Worm (Caenorhabditis elegans) whole organism, early embryonic: Measurements from ENCODE around the gene gcy-25.

ENCODE experiments used
- B0310.2 ChIP-seq: sonication (generic microtip); optimal IDR thresholded peaks from 2 replicates; lab custom pipeline; 2016; ENCODE audit warnings: mild to moderate bottlenecking, missing genetic modification characterization, missing compliant biosample characterization
- F13C5.2 ChIP-seq: sonication (generic microtip); optimal IDR thresholded peaks from 2 replicates; lab custom pipeline; 2017; ENCODE audit warnings: mild to moderate bottlenecking, missing genetic modification characterization, inconsistent platforms, missing compliant biosample characterization
- aly-1 ChIP-seq: sonication (generic microtip); optimal IDR thresholded peaks from 2 replicates; lab custom pipeline; 2016; ENCODE audit warnings: missing genetic modification characterization, missing compliant biosample characterization
- ama-1 ChIP-seq: fragments of 150-350 bp; optimal IDR thresholded peaks from 2 replicates; lab custom pipeline; 2014
- flt-1 ChIP-seq: fragments of 200-800 bp; sonication (Bioruptor generic); IDR thresholded peaks from 2 replicates; pipeline ENCODE4 v1.3.6; 2022; ENCODE audit warnings: missing genetic modification characterization, missing compliant biosample characterization
- hnd-1 ChIP-seq: sonication (generic microtip); optimal IDR thresholded peaks from 2 replicates; lab custom pipeline; 2016; ENCODE audit warnings: missing genetic modification characterization, missing compliant biosample characterization
- scrt-1 ChIP-seq: fragments of 200-800 bp; sonication (Bioruptor generic); IDR thresholded peaks from 2 replicates; pipeline ENCODE4 v1.3.6; 2022; ENCODE audit warnings: missing genetic modification characterization, missing compliant biosample characterization

DNA sequence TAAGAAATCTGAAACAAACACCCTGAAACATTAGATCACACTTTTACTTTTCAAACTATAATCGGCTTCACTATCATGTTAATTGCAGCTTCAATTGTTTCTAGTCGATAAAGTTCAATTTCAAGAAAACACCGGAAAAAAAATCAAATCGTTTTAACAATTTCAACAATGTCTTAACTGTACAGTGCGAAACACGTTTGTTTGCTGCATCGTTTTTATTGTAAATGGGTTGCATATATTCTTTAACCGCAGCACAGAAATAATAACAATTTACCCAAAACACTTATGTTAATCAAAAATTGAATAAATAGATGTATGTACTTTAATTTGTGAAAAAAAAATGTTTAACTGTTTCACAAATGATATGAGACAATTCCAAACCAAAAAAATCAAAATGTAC is 28.7 kb upstream of the gcy-25 start:
- TF ChIP-seq ama-1 (lab: Kevin White, UChicago) = no peak
- TF ChIP-seq B0310.2 = no peak
- TF ChIP-seq F13C5.2 (tag; lab: Kevin White, UChicago) = no peak
- no peak for TF ChIP-seq scrt-1 (GFP tag; lab: Robert Waterston, UW)
- TF ChIP-seq aly-1 = no peak
- TF ChIP-seq hnd-1 (tag; lab: Kevin White, UChicago) = no peak
- TF ChIP-seq flt-1 (GFP tag; lab: Robert Waterston, UW) = no peak
